Worm (Caenorhabditis elegans): ENCODE data around the gene tomm-7.

DNA sequence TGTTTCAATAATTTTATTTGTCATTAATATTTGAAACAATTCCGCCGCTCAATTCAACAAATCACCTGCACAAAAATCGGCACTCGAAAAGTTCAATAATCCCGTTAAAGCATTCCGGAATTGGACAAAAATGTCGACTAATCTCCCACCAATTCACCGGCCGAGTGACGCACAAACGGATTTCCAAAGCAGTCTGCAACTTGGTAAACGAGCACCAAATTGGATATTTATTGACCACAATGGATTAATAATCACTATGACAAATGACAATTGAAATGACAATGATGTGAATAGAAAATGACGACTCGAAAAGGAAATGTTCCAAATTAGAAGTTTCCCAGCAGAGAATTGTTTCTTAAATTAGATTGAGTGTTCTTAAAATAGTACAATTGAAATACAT lies 23.7 kb upstream of the tomm-7 start:
- TF ChIP-seq nhr-2 (tag; optimal IDR thresholded peaks at IDR 0.05) = no peak
- TF ChIP-seq nhr-28 (tag; optimal IDR thresholded peaks at IDR 0.05) = no peak
- TF ChIP-seq mls-2 (tag; optimal IDR thresholded peaks at IDR 0.05) = no peak
- TF ChIP-seq mep-1 (tag; optimal IDR thresholded peaks at IDR 0.05) = no peak
- no peak for TF ChIP-seq nhr-76 (tag; optimal IDR thresholded peaks at IDR 0.05)
- no peak for TF ChIP-seq zip-8 (tag; optimal IDR thresholded peaks at IDR 0.05)
- TF ChIP-seq unc-62 (GFP tag; optimal IDR thresholded peaks at IDR 0.05) = no peak
- no peak for TF ChIP-seq elt-3 (tag; optimal IDR thresholded peaks at IDR 0.05)
- TF ChIP-seq ceh-83 (GFP tag; optimal IDR thresholded peaks at IDR 0.05) = no peak
- no peak for TF ChIP-seq ces-1 (GFP tag; optimal IDR thresholded peaks at IDR 0.05)

All from whole organism, mixed stage, embryonic.